Worm (Caenorhabditis elegans) whole organism, early embryonic: ENCODE results near the gene F58F9.9.

ENCODE experiments used
- ets-7 ChIP-seq: sonication (generic microtip); optimal IDR thresholded peaks from 2 replicates; lab custom pipeline; 2016; ENCODE audit warnings: missing genotype, missing genetic modification characterization, missing compliant biosample characterization
- tra-4 ChIP-seq: sonication (generic microtip); optimal IDR thresholded peaks from 2 replicates; lab custom pipeline; 2017; ENCODE audit warnings: missing genetic modification characterization, missing compliant biosample characterization

DNA sequence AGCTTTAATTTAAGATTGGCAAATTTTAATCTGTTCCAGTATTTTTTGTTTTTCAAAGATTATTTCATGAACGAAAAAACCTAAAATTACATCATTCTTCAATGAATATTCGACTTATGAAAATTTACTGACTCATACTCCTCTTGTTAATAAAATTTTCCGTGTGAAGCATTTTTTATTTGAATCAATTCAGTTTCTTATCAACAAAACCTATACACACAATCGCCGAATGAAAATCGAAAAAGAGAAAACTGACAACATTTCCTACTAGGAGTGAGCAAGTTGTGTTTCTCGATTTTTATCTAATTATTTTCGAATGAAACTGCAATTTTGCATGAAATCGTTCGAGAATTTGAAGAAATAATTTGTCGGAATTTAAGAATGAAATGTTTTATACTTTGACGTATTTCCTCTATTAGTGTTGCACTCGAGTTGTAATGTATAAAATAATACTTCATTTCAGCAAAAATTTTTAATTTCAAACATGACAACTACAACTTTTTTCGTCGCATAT is 9.5 kb upstream of the F58F9.9 start, which contains the start of gene F58F9.4:
- TF ChIP-seq ets-7 (tag; lab: Kevin White, UChicago) (no peak), tra-4 (no peak)
